Worm (Caenorhabditis elegans) whole organism, L2 larva: ENCODE data around the gene pigs-1.

ENCODE experiments used
- ama-1 ChIP-seq: fragments of 150-350 bp; optimal IDR thresholded peaks from 2 replicates; lab custom pipeline; 2018; ENCODE audit warnings: inconsistent platforms
- lin-13 ChIP-seq: fragments of 150-350 bp; optimal IDR thresholded peaks from 2 replicates; lab custom pipeline; 2014; ENCODE audit warnings: missing biosample characterization, missing genetic modification reagents, missing genetic modification characterization

ce11 chrIV:10112570-10112969, 36.3 kb downstream of the pigs-1 start, which contains the start of gene nsph-3.2:
- TF ChIP-seq ama-1 (no peak), lin-13 (no peak)
